Fruit fly (Drosophila melanogaster) whole organism, wandering third instar larva: ENCODE results near the gene PIG-Wb.
A peak's percentile ranks its signal among the peaks of the same experiment; 100 is the strongest.

Source experiments
- Rel ChIP-seq, 2 experiments: fragments of 200-800 bp; sonication (Bioruptor generic) in 1 of 2; optimal IDR thresholded peaks; 2 replicates in 1 of 2; 3 replicates in 1 of 2; lab custom pipeline; 2016 to 2019; ENCODE audit warnings: mild to moderate bottlenecking in 2 of 2, missing biosample characterization in 2 of 2, missing genetic modification characterization in 2 of 2, moderate library complexity in 1 of 2
- rgr ChIP-seq: fragments of 200-800 bp; sonication (Bioruptor generic); optimal IDR thresholded peaks from 3 replicates; lab custom pipeline; 2016; ENCODE audit warnings: missing biosample characterization, mild to moderate bottlenecking, missing genetic modification characterization

dm6 chr3L:1756143-1756542, 18.2 kb upstream of the PIG-Wb start, which contains the start of gene CG8001:
- TF ChIP-seq Rel (GFP tag; optimal IDR thresholded peaks at IDR 0.05; lab: Kevin White, UChicago) (no peak), Rel (tag; optimal IDR thresholded peaks at IDR 0.05; lab: Kevin White, UChicago) (peak; percentile 86), rgr (GFP tag; lab: Kevin White, UChicago) (no peak)
